Fruit fly (Drosophila melanogaster) whole organism, prepupa: ENCODE measurements around the gene CG5984.

Experiments used
- Blimp-1 ChIP-seq: fragments of 200-800 bp; sonication (Bioruptor generic); optimal IDR thresholded peaks from 3 replicates; lab custom pipeline; 2017; ENCODE audit warnings: missing biosample characterization, missing genetic modification characterization, mild to moderate bottlenecking, moderate library complexity, missing genetic modification reagents
- CG11762 ChIP-seq: fragments of 200-800 bp; sonication (Bioruptor generic); optimal IDR thresholded peaks from 3 replicates; lab custom pipeline; 2016; ENCODE audit warnings: missing biosample characterization, missing genetic modification characterization; ENCODE audit not compliant: insufficient read depth
- CG11902 ChIP-seq: fragments of 200-800 bp; sonication (Bioruptor generic); optimal IDR thresholded peaks from 3 replicates; lab custom pipeline; 2016; ENCODE audit warnings: missing biosample characterization, missing genetic modification characterization
- CG1621 ChIP-seq: fragments of 200-800 bp; sonication (Bioruptor generic); optimal IDR thresholded peaks from 3 replicates; lab custom pipeline; 2018; ENCODE audit warnings: missing biosample characterization, mild to moderate bottlenecking, missing genetic modification characterization
- CG3032 ChIP-seq: fragments of 200-800 bp; optimal IDR thresholded peaks from 2 replicates; lab custom pipeline; 2019; ENCODE audit warnings: missing biosample characterization, mild to moderate bottlenecking, missing genetic modification characterization, moderate library complexity
- CG4318 ChIP-seq: fragments of 200-800 bp; sonication (Bioruptor generic); optimal IDR thresholded peaks from 3 replicates; lab custom pipeline; 2017; ENCODE audit warnings: missing biosample characterization, mild to moderate bottlenecking, missing genetic modification characterization
- CG6163 ChIP-seq: fragments of 200-800 bp; sonication (Bioruptor generic); IDR thresholded peaks from 3 replicates; pipeline ENCODE4 v1.3.6; 2022; ENCODE audit warnings: missing biosample characterization, missing genetic modification characterization
- CG6276 ChIP-seq: fragments of 200-800 bp; sonication (Bioruptor generic); optimal IDR thresholded peaks from 2 replicates; lab custom pipeline; 2017; ENCODE audit warnings: missing biosample characterization, mild to moderate bottlenecking, missing genetic modification characterization
- CG7368 ChIP-seq: fragments of 200-800 bp; sonication (Bioruptor generic); optimal IDR thresholded peaks from 3 replicates; lab custom pipeline; 2016; ENCODE audit warnings: missing biosample characterization, missing genetic modification characterization
- CG8119 ChIP-seq: fragments of 200-800 bp; sonication (Bioruptor generic); IDR thresholded peaks from 3 replicates; pipeline ENCODE4 v1.3.6; 2022; ENCODE audit warnings: missing biosample characterization, missing genetic modification characterization
- CG8632 ChIP-seq: fragments of 200-800 bp; sonication (Bioruptor generic); optimal IDR thresholded peaks from 3 replicates; lab custom pipeline; 2016; ENCODE audit warnings: missing biosample characterization, missing genetic modification characterization
- CG9139 ChIP-seq: fragments of 200-800 bp; sonication (Bioruptor generic); optimal IDR thresholded peaks from 3 replicates; lab custom pipeline; 2017; ENCODE audit warnings: missing biosample characterization, mild to moderate bottlenecking, missing genetic modification characterization
- Eip75B ChIP-seq: fragments of 200-800 bp; sonication (Bioruptor generic); optimal IDR thresholded peaks from 3 replicates; lab custom pipeline; 2016; ENCODE audit warnings: missing biosample characterization, missing genetic modification characterization
- Eip78C ChIP-seq: fragments of 200-800 bp; sonication (Bioruptor generic); peaks from one replicate; lab custom pipeline; 2016; ENCODE audit warnings: missing biosample characterization, missing genetic modification characterization
- Eip93F ChIP-seq: fragments of 200-800 bp; sonication (Bioruptor generic); optimal IDR thresholded peaks from 2 replicates; lab custom pipeline; 2016; ENCODE audit warnings: missing biosample characterization, mild to moderate bottlenecking, missing genetic modification characterization
- Ets21C ChIP-seq: fragments of 200-800 bp; sonication (Bioruptor generic); optimal IDR thresholded peaks from 3 replicates; lab custom pipeline; 2016; ENCODE audit warnings: missing biosample characterization, missing genetic modification characterization
- Gug ChIP-seq: fragments of 200-800 bp; sonication (Bioruptor generic); IDR thresholded peaks from 2 replicates; pipeline ENCODE4 v1.3.6; 2022; ENCODE audit warnings: missing biosample characterization, missing genetic modification characterization
- Hr39 ChIP-seq: fragments of 200-800 bp; sonication (Bioruptor generic); optimal IDR thresholded peaks from 2 replicates; lab custom pipeline; 2016; ENCODE audit warnings: missing biosample characterization, missing genetic modification characterization
- Met ChIP-seq: fragments of 200-800 bp; sonication (Bioruptor generic); optimal IDR thresholded peaks from 3 replicates; lab custom pipeline; 2016; ENCODE audit warnings: missing biosample characterization, missing genetic modification characterization
- OdsH ChIP-seq: fragments of 200-800 bp; sonication (Bioruptor generic); optimal IDR thresholded peaks from 3 replicates; lab custom pipeline; 2016; ENCODE audit warnings: missing biosample characterization, missing genetic modification characterization
- Smox ChIP-seq: fragments of 200-800 bp; sonication (Bioruptor generic); optimal IDR thresholded peaks from 3 replicates; lab custom pipeline; 2016; ENCODE audit warnings: missing biosample characterization, missing genetic modification characterization
- Sox14 ChIP-seq: fragments of 200-800 bp; sonication (Bioruptor generic); optimal IDR thresholded peaks from 3 replicates; lab custom pipeline; 2016; ENCODE audit warnings: missing biosample characterization, missing genetic modification characterization
- acj6 ChIP-seq: fragments of 200-800 bp; sonication (Bioruptor generic); optimal IDR thresholded peaks from 3 replicates; lab custom pipeline; 2016; ENCODE audit warnings: missing biosample characterization, missing genetic modification characterization
- dac ChIP-seq: fragments of 200-800 bp; sonication (Bioruptor generic); optimal IDR thresholded peaks from 2 replicates; lab custom pipeline; 2017; ENCODE audit warnings: missing biosample characterization, mild to moderate bottlenecking, missing genetic modification characterization
- eg ChIP-seq: fragments of 200-800 bp; sonication (Bioruptor generic); IDR thresholded peaks from 3 replicates; pipeline ENCODE4 v1.3.6; 2022; ENCODE audit warnings: missing biosample characterization, missing genetic modification characterization
- esn ChIP-seq: fragments of 200-800 bp; sonication (Bioruptor generic); optimal IDR thresholded peaks from 2 replicates; lab custom pipeline; 2016; ENCODE audit warnings: missing biosample characterization, mild to moderate bottlenecking, missing genetic modification characterization, moderate library complexity
- fd59A ChIP-seq: fragments of 200-800 bp; sonication (Bioruptor generic); optimal IDR thresholded peaks from 2 replicates; lab custom pipeline; 2017; ENCODE audit warnings: missing biosample characterization, mild to moderate bottlenecking, missing genetic modification characterization, missing genetic modification reagents
- fd85E ChIP-seq: fragments of 200-800 bp; sonication (Bioruptor generic); optimal IDR thresholded peaks from 3 replicates; lab custom pipeline; 2016; ENCODE audit warnings: missing biosample characterization, missing genetic modification characterization
- fkh ChIP-seq: fragments of 200-800 bp; sonication (Bioruptor generic); optimal IDR thresholded peaks from 3 replicates; lab custom pipeline; 2017; ENCODE audit warnings: missing biosample characterization, mild to moderate bottlenecking, missing genetic modification characterization, moderate library complexity
- lz ChIP-seq: fragments of 200-800 bp; sonication (Bioruptor generic); optimal IDR thresholded peaks from 3 replicates; lab custom pipeline; 2016; ENCODE audit warnings: missing biosample characterization, missing genetic modification characterization
- ss ChIP-seq, 2 experiments: fragments of 200-800 bp; sonication (Bioruptor generic); optimal IDR thresholded peaks; 2 replicates in 1 of 2; 3 replicates in 1 of 2; lab custom pipeline; 2017 to 2018; ENCODE audit warnings: mild to moderate bottlenecking in 2 of 2, missing biosample characterization in 2 of 2, missing genetic modification characterization in 2 of 2, moderate library complexity in 1 of 2
- svp ChIP-seq: fragments of 200-800 bp; sonication (Bioruptor generic); peaks from one replicate; lab custom pipeline; 2016; ENCODE audit warnings: missing biosample characterization, missing genetic modification characterization

Gene CG5984

DNA sequence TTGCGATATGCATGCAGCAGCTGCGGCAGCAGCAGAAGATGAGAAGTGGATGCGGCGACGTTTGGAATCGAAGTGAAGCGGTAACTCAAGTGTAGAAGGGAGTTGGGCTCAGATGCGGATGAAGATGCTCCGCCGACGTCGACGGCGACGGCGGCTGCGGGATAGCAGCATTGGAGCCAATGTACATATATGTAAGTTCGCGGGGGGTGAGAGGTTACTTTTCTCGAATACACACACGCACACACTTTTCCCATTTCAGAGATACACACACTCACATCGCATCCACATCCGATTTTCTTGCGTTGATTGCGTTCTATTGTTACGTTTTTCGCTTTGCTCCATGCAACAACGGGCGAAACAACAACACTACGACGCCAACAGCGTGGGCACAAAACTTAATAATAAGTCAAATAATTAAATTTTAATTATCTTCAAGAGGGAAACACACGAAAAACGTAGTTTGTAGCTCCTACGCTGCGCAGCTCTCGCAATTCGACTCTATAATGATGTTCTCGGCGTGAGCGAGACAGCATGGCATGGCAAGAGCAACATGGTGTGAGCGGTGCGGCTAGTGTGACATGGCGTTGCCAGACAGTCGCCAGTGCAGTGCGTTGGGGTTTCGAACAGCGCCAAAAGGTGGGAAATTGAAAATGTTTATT lies 2.9 kb downstream of the CG5984 start, which contains the start of gene CG18766 (continued):
- TF ChIP-seq dac = no peak
- no peak for TF ChIP-seq CG3032
- peak; percentile 77 for TF ChIP-seq fkh
- TF ChIP-seq fd85E = no peak
- TF ChIP-seq ss (GFP tag; optimal IDR thresholded peaks at IDR 0.05; lab: Kevin White, UChicago) = peak; percentile 67 to 76
- TF ChIP-seq Met = no peak
- no peak for TF ChIP-seq eg (GFP tag; lab: Robert Waterston, UW)
- peak; percentile 73 for TF ChIP-seq Eip78C
- no peak for TF ChIP-seq CG11902 (GFP tag; lab: Kevin White, UChicago)
- no peak for TF ChIP-seq CG6276
- 0 out of 3 replicates have a peak, but pooled peaks have one; percentile 46 for TF ChIP-seq CG6163 (GFP tag; lab: Robert Waterston, UW)

dm6 chr3R:27244412-27244741 lies 3.4 kb downstream of the CG5984 start:
- TF ChIP-seq CG7368 = no peak
- TF ChIP-seq OdsH (GFP tag; lab: Kevin White, UChicago) = no peak
- TF ChIP-seq CG4318 (GFP tag; lab: Kevin White, UChicago) = no peak
- no peak for TF ChIP-seq eg (GFP tag; lab: Robert Waterston, UW)
- TF ChIP-seq fkh = peak; percentile 89
- TF ChIP-seq esn (GFP tag; lab: Kevin White, UChicago) = peak; percentile 3
- peak; percentile 5 for TF ChIP-seq lz (GFP tag; lab: Kevin White, UChicago)
- no peak for TF ChIP-seq Ets21C (GFP tag; lab: Kevin White, UChicago)

- TF ChIP-seq Blimp-1 (GFP tag; lab: Kevin White, UChicago) (no peak), CG8632 (GFP tag; lab: Kevin White, UChicago) (no peak), CG1621 (tag; lab: Kevin White, UChicago) (no peak), CG7368 (no peak), CG11762 (no peak), Hr39 (GFP tag; lab: Kevin White, UChicago) (no peak), Gug (no peak), acj6 (GFP tag; lab: Kevin White, UChicago) (no peak), CG3032 (no peak), fd59A (GFP tag; lab: Kevin White, UChicago) (no peak), Smox (no peak), CG9139 (GFP tag; lab: Kevin White, UChicago) (no peak), CG8119 (GFP tag; lab: Robert Waterston, UW) (no peak), Eip93F (GFP tag; lab: Kevin White, UChicago) (no peak), Sox14 (GFP tag; lab: Kevin White, UChicago) (no peak)
- TF ChIP-seq, all 60 proteins: peak for 0
Measured at dm6 chr3R:27240967-27241366, 6.8 kb downstream of the CG5984 start, which contains the start of gene CG17991. CG17991 (plus strand) TSS chr3R:27241267.

DNA sequence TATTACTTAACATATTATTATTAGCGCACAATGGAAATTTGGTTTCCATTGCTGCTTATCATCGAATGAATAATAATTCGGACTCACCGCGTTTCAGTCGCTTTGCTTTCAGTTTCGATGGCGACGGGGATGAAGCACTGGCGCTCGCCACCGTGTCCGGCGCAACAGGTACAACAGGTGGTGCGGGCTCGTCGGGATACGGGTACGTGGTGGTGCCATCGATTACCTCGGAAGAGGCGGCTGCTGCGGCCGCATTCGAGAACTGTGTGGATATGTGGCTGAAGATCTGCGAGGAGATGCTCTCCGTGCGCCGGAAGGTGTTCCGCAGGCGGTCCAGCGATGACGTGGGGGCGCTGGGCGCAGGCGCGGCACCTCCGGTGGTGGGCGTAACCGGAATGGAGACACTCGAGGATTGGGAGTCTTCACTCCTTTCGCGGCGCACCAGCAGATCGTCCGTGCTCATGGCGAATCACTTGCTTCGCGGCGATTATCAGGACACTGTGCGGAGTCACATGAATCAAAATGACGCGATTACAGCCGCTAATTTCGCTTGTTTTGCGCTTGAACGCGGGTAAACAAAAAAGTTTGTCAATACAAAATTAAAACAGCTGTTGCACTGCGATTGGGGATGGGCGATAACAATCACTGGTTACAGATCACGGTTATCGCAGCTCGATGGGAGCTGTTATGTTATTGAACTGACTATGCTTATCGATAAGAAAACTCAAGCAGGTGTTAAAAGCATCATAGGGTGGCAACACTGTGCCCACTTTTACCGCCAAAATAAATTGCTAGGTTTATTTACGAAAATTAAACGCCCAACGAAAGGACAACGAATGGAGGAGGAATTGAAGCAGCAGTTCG lies 9.1 kb downstream of the CG5984 start, which contains the start of the genes CG31064 and PolA2:
TSS of gene CG31064 (minus strand) at position 648 of the 864 bp plus-strand sequence.
TSS of gene PolA2 (plus strand) at position 726 of the 864 bp plus-strand sequence.
- TF ChIP-seq Eip75B (GFP tag; lab: Kevin White, UChicago) (no peak), fkh (peak; percentile 95), esn (GFP tag; lab: Kevin White, UChicago) (peak; percentile 0), CG1621 (tag; lab: Kevin White, UChicago) (peak; percentile 37)

DNA sequence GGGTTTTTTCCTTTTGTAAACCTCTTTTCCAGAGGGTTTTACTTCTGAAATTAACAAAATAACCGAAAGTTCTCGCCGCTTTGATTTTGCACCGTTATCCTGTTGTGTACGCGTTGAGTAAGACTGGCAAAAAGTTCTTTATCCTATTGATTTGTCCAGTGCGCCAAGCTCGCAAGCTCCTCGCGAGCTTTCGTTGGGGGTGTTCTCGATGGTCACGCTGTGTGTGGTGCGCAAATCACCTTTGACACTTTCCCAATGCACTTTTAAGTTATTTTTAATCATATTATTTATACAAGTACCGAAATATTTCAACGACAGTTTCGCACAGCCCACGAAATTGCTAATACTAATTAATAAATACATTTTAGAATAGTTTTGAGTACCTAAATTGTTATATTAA lies 9.8 kb downstream of the CG5984 start:
- TF ChIP-seq CG3032 = no peak
- peak; percentile 73 for TF ChIP-seq svp
